Worm (Caenorhabditis elegans): ENCODE data around the gene sre-2.

ce11 chrII:8125439-8125838 lies 23.5 kb upstream of the sre-2 start:
- TF ChIP-seq him-1 (tag; optimal IDR thresholded peaks at IDR 0.05) (no peak), W03F9.2 (tag; optimal IDR thresholded peaks at IDR 0.05) (no peak)

All from whole organism, L4/young adult.